Worm (Caenorhabditis elegans): ENCODE measurements around the gene moc-3.

ce11 chrIV:8169674-8170073, 39.3 kb downstream of the moc-3 start, which contains the start of gene C07G1.15:
- TF ChIP-seq lin-15B (tag; optimal IDR thresholded peaks at IDR 0.05): no peak
- TF ChIP-seq nhr-28 (tag; optimal IDR thresholded peaks at IDR 0.05): no peak
- TF ChIP-seq pha-4 (tag; optimal IDR thresholded peaks at IDR 0.05): no peak
- TF ChIP-seq mdl-1 (tag; optimal IDR thresholded peaks at IDR 0.05): no peak
- no peak for TF ChIP-seq hmg-11 (tag; optimal IDR thresholded peaks at IDR 0.05)
